Fruit fly (Drosophila melanogaster) whole organism, embryonic: ENCODE data around the gene CG2124.

Experiments used
- Asciz ChIP-seq: fragments of 200-800 bp; sonication (Bioruptor generic); optimal IDR thresholded peaks from 2 replicates; lab custom pipeline; 2017; ENCODE audit warnings: missing biosample characterization, mild to moderate bottlenecking, missing genetic modification characterization, missing genetic modification reagents
- Atf6 ChIP-seq: fragments of 200-800 bp; sonication (Bioruptor generic); IDR thresholded peaks from 2 replicates; pipeline ENCODE4 v1.3.6; 2022; ENCODE audit warnings: missing biosample characterization, missing genetic modification characterization
- Awh ChIP-seq: fragments of 200-800 bp; sonication (Bioruptor generic); IDR thresholded peaks from 2 replicates; pipeline ENCODE4, ENCODE4 v1.3.6; 2022; ENCODE audit warnings: missing biosample characterization, missing genetic modification characterization
- BEAF-32 ChIP-seq: fragments of 200-800 bp; sonication (Bioruptor generic); optimal IDR thresholded peaks from 3 replicates; lab custom pipeline; 2017; ENCODE audit warnings: missing biosample characterization, missing genetic modification characterization, mild to moderate bottlenecking, moderate library complexity, missing genetic modification reagents
- CG10274 ChIP-seq: fragments of 200-800 bp; sonication (Bioruptor generic); optimal IDR thresholded peaks from 3 replicates; lab custom pipeline; 2017; ENCODE audit warnings: missing biosample characterization, mild to moderate bottlenecking, missing genetic modification characterization
- CG10565 ChIP-seq: fragments of 200-800 bp; sonication (Bioruptor generic); optimal IDR thresholded peaks from 3 replicates; lab custom pipeline; 2016; ENCODE audit warnings: missing biosample characterization, mild to moderate bottlenecking, missing genetic modification characterization
- CG11085 ChIP-seq: fragments of 200-800 bp; sonication (Bioruptor generic); IDR thresholded peaks from 2 replicates; pipeline ENCODE4 v1.3.6; 2022; ENCODE audit warnings: missing biosample characterization, missing genetic modification characterization
- CG11696 ChIP-seq: fragments of 200-800 bp; sonication (Bioruptor generic); IDR thresholded peaks from 2 replicates; pipeline ENCODE4 v1.3.6; 2022; ENCODE audit warnings: missing biosample characterization, missing genetic modification characterization
- CG12104 ChIP-seq: fragments of 200-800 bp; sonication (Bioruptor generic); optimal IDR thresholded peaks from 3 replicates; lab custom pipeline; 2016; ENCODE audit warnings: missing biosample characterization, missing genetic modification characterization
- CG15011 ChIP-seq: fragments of 200-800 bp; sonication (Bioruptor generic); optimal IDR thresholded peaks from 3 replicates; lab custom pipeline; 2018; ENCODE audit warnings: missing biosample characterization, mild to moderate bottlenecking, missing genetic modification characterization
- CG15514 ChIP-seq: fragments of 200-800 bp; sonication (Bioruptor generic); optimal IDR thresholded peaks from 3 replicates; lab custom pipeline; 2017; ENCODE audit warnings: missing biosample characterization, missing genetic modification characterization, mild to moderate bottlenecking, moderate library complexity, missing genetic modification reagents
- CG16815 ChIP-seq: fragments of 200-800 bp; sonication (Bioruptor generic); optimal IDR thresholded peaks from 3 replicates; lab custom pipeline; 2017; ENCODE audit warnings: missing biosample characterization, mild to moderate bottlenecking, missing genetic modification characterization
- CG1792 ChIP-seq: fragments of 200-800 bp; sonication (Bioruptor generic); optimal IDR thresholded peaks from 2 replicates; lab custom pipeline; 2016; ENCODE audit warnings: missing biosample characterization, missing genetic modification characterization
- CG2120 ChIP-seq: fragments of 200-800 bp; sonication (Bioruptor generic); optimal IDR thresholded peaks from 3 replicates; lab custom pipeline; 2016; ENCODE audit warnings: missing biosample characterization, missing genetic modification characterization
- CG33557 ChIP-seq: fragments of 200-800 bp; sonication (Bioruptor generic); optimal IDR thresholded peaks from 2 replicates; lab custom pipeline; 2019; ENCODE audit warnings: missing biosample characterization, mild to moderate bottlenecking, missing genetic modification characterization, moderate library complexity
- CG42726 ChIP-seq: fragments of 200-800 bp; sonication (Bioruptor generic); IDR thresholded peaks from 2 replicates; pipeline ENCODE4 v1.3.6; 2022; ENCODE audit warnings: missing biosample characterization, missing genetic modification characterization; ENCODE audit not compliant: partially characterized antibody
- CG4282 ChIP-seq: fragments of 200-800 bp; sonication (Bioruptor generic); optimal IDR thresholded peaks from 2 replicates; lab custom pipeline; 2016; ENCODE audit warnings: missing biosample characterization, missing genetic modification characterization
- CG4854 ChIP-seq: fragments of 200-800 bp; sonication (Bioruptor generic); optimal IDR thresholded peaks from 2 replicates; lab custom pipeline; 2016; ENCODE audit warnings: missing biosample characterization, missing genetic modification characterization, inconsistent platforms
- CG5180 ChIP-seq: fragments of 200-800 bp; sonication (Bioruptor generic); optimal IDR thresholded peaks from 3 replicates; lab custom pipeline; 2017; ENCODE audit warnings: missing biosample characterization, missing genetic modification characterization, mild to moderate bottlenecking, moderate library complexity, missing genetic modification reagents
- CG7556 ChIP-seq: fragments of 200-800 bp; sonication (Bioruptor generic); optimal IDR thresholded peaks from 2 replicates; lab custom pipeline; 2017; ENCODE audit warnings: missing biosample characterization, mild to moderate bottlenecking, missing genetic modification characterization
- CG8290 ChIP-seq, 3 experiments: fragments of 200-800 bp; sonication (Bioruptor generic); optimal IDR thresholded peaks; 2 replicates each; lab custom pipeline; 2016 to 2019; ENCODE audit warnings: missing biosample characterization in 3 of 3, missing genetic modification characterization in 3 of 3, mild to moderate bottlenecking in 2 of 3, moderate library complexity in 1 of 3
- D19B ChIP-seq: fragments of 200-800 bp; sonication (Bioruptor generic); optimal IDR thresholded peaks from 2 replicates; lab custom pipeline; 2017; ENCODE audit warnings: missing biosample characterization, mild to moderate bottlenecking, missing genetic modification characterization
- E2f2 ChIP-seq: fragments of 200-800 bp; sonication (Bioruptor generic); IDR thresholded peaks from 2 replicates; pipeline ENCODE4 v1.3.6; 2022; ENCODE audit warnings: missing biosample characterization, missing genetic modification characterization
- GATAe ChIP-seq: fragments of 200-800 bp; sonication (Bioruptor generic); conservative IDR thresholded peaks from 2 replicates; pipeline ENCODE4 v1.3.6; 2022; ENCODE audit warnings: missing biosample characterization, missing genetic modification characterization
- HHEX ChIP-seq: fragments of 200-800 bp; sonication (Bioruptor generic); optimal IDR thresholded peaks from 3 replicates; lab custom pipeline; 2017; ENCODE audit warnings: missing biosample characterization, mild to moderate bottlenecking, missing genetic modification characterization, missing genetic modification reagents
- HLH3B ChIP-seq: fragments of 200-800 bp; sonication (Bioruptor generic); IDR thresholded peaks from 2 replicates; pipeline ENCODE4 v1.3.6; 2022; ENCODE audit warnings: missing biosample characterization, missing genetic modification characterization
- HLH54F ChIP-seq: fragments of 200-800 bp; sonication (Bioruptor generic); optimal IDR thresholded peaks from 3 replicates; lab custom pipeline; 2016; ENCODE audit warnings: missing biosample characterization, missing genetic modification characterization
- HLHmδ ChIP-seq: fragments of 200-800 bp; sonication (Bioruptor generic); optimal IDR thresholded peaks from 2 replicates; lab custom pipeline; 2018; ENCODE audit warnings: missing biosample characterization, mild to moderate bottlenecking, missing genetic modification characterization, moderate library complexity
- Lim3 ChIP-seq: fragments of 200-800 bp; sonication (Bioruptor generic); IDR thresholded peaks from 2 replicates; pipeline ENCODE4 v1.3.6; 2022; ENCODE audit warnings: missing biosample characterization, missing genetic modification characterization
- Lpt ChIP-seq: fragments of >200 bp; optimal IDR thresholded peaks from 2 replicates; lab custom pipeline; 2018; ENCODE audit warnings: missing biosample characterization, missing genetic modification characterization
- NC2β ChIP-seq: fragments of 200-800 bp; sonication (Bioruptor generic); optimal IDR thresholded peaks from 2 replicates; lab custom pipeline; 2016; ENCODE audit warnings: missing biosample characterization, missing genetic modification characterization
- NK7.1 ChIP-seq: fragments of 200-800 bp; sonication (Bioruptor generic); optimal IDR thresholded peaks from 3 replicates; lab custom pipeline; 2016; ENCODE audit warnings: missing biosample characterization, missing genetic modification characterization
- Optix ChIP-seq: fragments of 200-800 bp; sonication (Bioruptor generic); IDR thresholded peaks from 3 replicates; pipeline ENCODE4 v1.3.6; 2022; ENCODE audit warnings: missing biosample characterization, missing genetic modification characterization
- Trl ChIP-seq, 3 experiments: fragments of >200 bp in 2 of 3; fragments of 200-800 bp in 1 of 3; sonication (Bioruptor generic) in 1 of 3; optimal IDR thresholded peaks; 2 replicates in 1 of 3; 3 replicates in 2 of 3; lab custom pipeline; 2016 to 2017; ENCODE audit warnings: missing biosample characterization in 1 of 3, missing genetic modification characterization in 1 of 3
- Xbp1 ChIP-seq: fragments of 200-800 bp; sonication (Bioruptor generic); optimal IDR thresholded peaks from 3 replicates; lab custom pipeline; 2016; ENCODE audit warnings: missing biosample characterization, mild to moderate bottlenecking, missing genetic modification characterization
- Xrp1 ChIP-seq: fragments of 200-800 bp; sonication (Bioruptor generic); IDR thresholded peaks from 2 replicates; pipeline ENCODE4 v1.3.6; 2022; ENCODE audit warnings: missing biosample characterization, missing genetic modification characterization
- bab2 ChIP-seq: fragments of 200-800 bp; sonication (Bioruptor generic); optimal IDR thresholded peaks from 2 replicates; lab custom pipeline; 2016; ENCODE audit warnings: missing biosample characterization, missing genetic modification characterization
- cg ChIP-seq: fragments of 200-800 bp; sonication (Bioruptor generic); optimal IDR thresholded peaks from 3 replicates; lab custom pipeline; 2019; ENCODE audit warnings: missing biosample characterization, mild to moderate bottlenecking, missing genetic modification characterization, moderate library complexity
- chif ChIP-seq, 2 experiments: fragments of 200-800 bp; sonication (Bioruptor generic); optimal IDR thresholded peaks; 3 replicates each; lab custom pipeline; 2016; ENCODE audit warnings: missing biosample characterization in 2 of 2, missing genetic modification characterization in 2 of 2
- kay ChIP-seq: fragments of 200-800 bp; sonication (Bioruptor generic); optimal IDR thresholded peaks from 2 replicates; lab custom pipeline; 2016; ENCODE audit warnings: missing biosample characterization, missing genetic modification characterization
- lbe ChIP-seq: fragments of 200-800 bp; sonication (Bioruptor generic); optimal IDR thresholded peaks from 2 replicates; lab custom pipeline; 2016; ENCODE audit warnings: missing biosample characterization, mild to moderate bottlenecking, missing genetic modification characterization
- lilli ChIP-seq: fragments of 200-800 bp; sonication (Bioruptor generic); optimal IDR thresholded peaks from 3 replicates; lab custom pipeline; 2016; ENCODE audit warnings: missing biosample characterization, missing genetic modification characterization
- pfk ChIP-seq: fragments of 200-800 bp; sonication (Bioruptor generic); optimal IDR thresholded peaks from 2 replicates; lab custom pipeline; 2018; ENCODE audit warnings: missing biosample characterization, mild to moderate bottlenecking, missing genetic modification characterization, moderate library complexity
- sob ChIP-seq: fragments of 200-800 bp; sonication (Bioruptor generic); IDR thresholded peaks from 2 replicates; pipeline ENCODE4 v1.3.6; 2022; ENCODE audit warnings: missing biosample characterization, missing genetic modification characterization
- stwl ChIP-seq: fragments of 200-800 bp; sonication (Bioruptor generic); optimal IDR thresholded peaks from 3 replicates; lab custom pipeline; 2018; ENCODE audit warnings: missing biosample characterization, mild to moderate bottlenecking, missing genetic modification characterization, moderate library complexity
- tgo ChIP-seq: fragments of 200-800 bp; sonication (Bioruptor generic); IDR thresholded peaks from 3 replicates; pipeline ENCODE4 v1.3.6; 2022; ENCODE audit warnings: missing biosample characterization, missing genetic modification characterization
- tin ChIP-seq: fragments of 200-800 bp; sonication (Bioruptor generic); optimal IDR thresholded peaks from 3 replicates; lab custom pipeline; 2016; ENCODE audit warnings: missing biosample characterization, missing genetic modification characterization
- toy ChIP-seq: fragments of 200-800 bp; sonication (Bioruptor generic); IDR thresholded peaks from 2 replicates; pipeline ENCODE4 v1.3.6; 2022; ENCODE audit warnings: missing biosample characterization, missing genetic modification characterization
- trem ChIP-seq: fragments of 200-800 bp; optimal IDR thresholded peaks from 3 replicates; lab custom pipeline; 2019; ENCODE audit warnings: missing biosample characterization, mild to moderate bottlenecking, missing genetic modification characterization, moderate library complexity
- z ChIP-seq: fragments of 200-800 bp; sonication (Bioruptor generic); IDR thresholded peaks from 3 replicates; pipeline ENCODE4 v1.3.6; 2022; ENCODE audit warnings: missing biosample characterization, missing genetic modification characterization
- zf30C ChIP-seq: fragments of 200-800 bp; sonication (Bioruptor generic); optimal IDR thresholded peaks from 3 replicates; lab custom pipeline; 2018; ENCODE audit warnings: missing biosample characterization, mild to moderate bottlenecking, missing genetic modification characterization

The CG2124 gene

dm6 chrX:10557432-10557831 lies 38.5 kb upstream of the CG2124 start (continued):
- TF ChIP-seq Awh (GFP tag; lab: Robert Waterston, UW): peak; percentile 41; the same call in 1 of the 2 replicates
- no peak for TF ChIP-seq lilli (GFP tag; lab: Kevin White, UChicago)
- no peak for TF ChIP-seq Trl (optimal IDR thresholded peaks at IDR 0.05; lab: Kevin White, UChicago)
- TF ChIP-seq Trl (GFP tag; optimal IDR thresholded peaks at IDR 0.05; lab: Kevin White, UChicago): no peak
- TF ChIP-seq stwl: no peak
- no peak for TF ChIP-seq CG42726 (GFP tag; lab: Robert Waterston, UW)
- no peak for TF ChIP-seq trem (tag; lab: Kevin White, UChicago)
- TF ChIP-seq cg: no peak
- TF ChIP-seq CG1792 (GFP tag; lab: Kevin White, UChicago): no peak
- TF ChIP-seq toy (GFP tag; lab: Robert Waterston, UW): no peak
- TF ChIP-seq kay (GFP tag; lab: Kevin White, UChicago): no peak
- peak; percentile 48; the same call in 2 of the 3 replicates for TF ChIP-seq tgo (GFP tag; lab: Robert Waterston, UW)
- TF ChIP-seq bab2 (GFP tag; lab: Kevin White, UChicago): no peak
- 0 out of 2 replicates have a peak, but pooled peaks have one; percentile 39 for TF ChIP-seq sob (GFP tag; lab: Robert Waterston, UW)
- TF ChIP-seq zf30C (GFP tag; lab: Kevin White, UChicago): no peak
- TF ChIP-seq CG4854 (GFP tag; lab: Kevin White, UChicago): no peak
- no peak for TF ChIP-seq HLH54F (GFP tag; lab: Kevin White, UChicago)
- no peak for TF ChIP-seq CG11696
- no peak for TF ChIP-seq z (GFP tag; lab: Robert Waterston, UW)
- no peak for TF ChIP-seq CG8290 (GFP tag; optimal IDR thresholded peaks at IDR 0.05; lab: Kevin White, UChicago)
- no peak for TF ChIP-seq CG8290 (tag; optimal IDR thresholded peaks at IDR 0.05; lab: Kevin White, UChicago)
- peak; percentile 31 for TF ChIP-seq Asciz (GFP tag; lab: Kevin White, UChicago)
- no peak for TF ChIP-seq CG15514 (GFP tag; lab: Kevin White, UChicago)
- TF ChIP-seq Xrp1: peak; percentile 67
- peak; percentile 52; the same call in 1 of the 2 replicates for TF ChIP-seq HLH3B (GFP tag; lab: Robert Waterston, UW)
- TF ChIP-seq CG12104: peak; percentile 14
- TF ChIP-seq CG16815 (GFP tag; lab: Kevin White, UChicago): no peak
- no peak for TF ChIP-seq CG10565 (GFP tag; lab: Kevin White, UChicago)
- TF ChIP-seq chif (GFP tag; optimal IDR thresholded peaks at IDR 0.05; lab: Kevin White, UChicago): no peak
- TF ChIP-seq Optix (GFP tag; lab: Robert Waterston, UW): peak; percentile 38; the same call in 1 of the 3 replicates
- no peak for TF ChIP-seq D19B (GFP tag; lab: Kevin White, UChicago)
- TF ChIP-seq tin (GFP tag; lab: Kevin White, UChicago): peak; percentile 32
- peak; percentile 45 for TF ChIP-seq lbe (GFP tag; lab: Kevin White, UChicago)
- no peak for TF ChIP-seq pfk (GFP tag; lab: Kevin White, UChicago)
- TF ChIP-seq CG10274 (GFP tag; lab: Kevin White, UChicago): no peak
- TF ChIP-seq CG33557 (GFP tag; lab: Kevin White, UChicago): peak; percentile 6
- TF ChIP-seq CG4282 (GFP tag; lab: Kevin White, UChicago): no peak
- TF ChIP-seq Lpt (GFP tag; lab: Kevin White, UChicago): no peak
- no peak for TF ChIP-seq BEAF-32
- TF ChIP-seq Atf6 (GFP tag; lab: Robert Waterston, UW): no peak
- TF ChIP-seq Lim3 (GFP tag; lab: Robert Waterston, UW): no peak
- peak; percentile 42 for TF ChIP-seq Xbp1 (GFP tag; lab: Kevin White, UChicago)
- no peak for TF ChIP-seq NC2β (GFP tag; lab: Kevin White, UChicago)
- no peak for TF ChIP-seq HLHmδ (GFP tag; lab: Kevin White, UChicago)
- TF ChIP-seq GATAe (GFP tag; lab: Robert Waterston, UW): no peak
- TF ChIP-seq CG5180 (GFP tag; lab: Kevin White, UChicago): no peak
- no peak for TF ChIP-seq NK7.1 (GFP tag; lab: Kevin White, UChicago)
- no peak for TF ChIP-seq CG15011 (GFP tag; lab: Kevin White, UChicago)
- TF ChIP-seq CG11085 (GFP tag; lab: Robert Waterston, UW): no peak
- peak; percentile 43 for TF ChIP-seq CG7556 (GFP tag; lab: Kevin White, UChicago)
- TF ChIP-seq E2f2 (GFP tag; lab: Robert Waterston, UW): 0 out of 2 replicates have a peak, but pooled peaks have one; percentile 18
- no peak for TF ChIP-seq CG2120
- no peak for TF ChIP-seq HHEX
